Fruit fly (Drosophila melanogaster): ENCODE measurements around the gene chrb.

chrb gene

dm6 chr3L:11448935-11449334 is 38.4 kb upstream of the chrb start (continued):
- TF ChIP-seq Eip75B (GFP tag; optimal IDR thresholded peaks at IDR 0.05) (peak; percentile 71), CG11294 (GFP tag; IDR thresholded peaks at IDR 0.05) (peak; percentile 85), CG10631 (GFP tag; optimal IDR thresholded peaks at IDR 0.05) (peak; percentile 81), dac (GFP tag; optimal IDR thresholded peaks at IDR 0.05) (peak; percentile 67), CG6163 (GFP tag; IDR thresholded peaks at IDR 0.05) (peak; percentile 95), Ets21C (GFP tag; optimal IDR thresholded peaks at IDR 0.05) (no peak), CG4318 (GFP tag; optimal IDR thresholded peaks at IDR 0.05) (peak; percentile 67), fd59A (GFP tag; optimal IDR thresholded peaks at IDR 0.05) (peak; percentile 49), vri (GFP tag; optimal IDR thresholded peaks at IDR 0.05) (no peak), CG9139 (GFP tag; optimal IDR thresholded peaks at IDR 0.05) (no peak), esn (GFP tag; optimal IDR thresholded peaks at IDR 0.05) (no peak), CG31627 (GFP tag; optimal IDR thresholded peaks at IDR 0.05) (no peak)

- TF ChIP-seq Hr4 (GFP tag; optimal IDR thresholded peaks at IDR 0.05) (no peak), achi (GFP tag; optimal IDR thresholded peaks at IDR 0.05) (peak; percentile 21), CG3032 (tag; optimal IDR thresholded peaks at IDR 0.05) (no peak), spab (GFP tag; optimal IDR thresholded peaks at IDR 0.05) (no peak), Ets96B (tag; optimal IDR thresholded peaks at IDR 0.05) (peak; percentile 44), CG32006 (GFP tag; optimal IDR thresholded peaks at IDR 0.05) (peak; percentile 8), CG8632 (GFP tag; optimal IDR thresholded peaks at IDR 0.05) (peak; percentile 5), CG10631 (GFP tag; optimal IDR thresholded peaks at IDR 0.05) (no peak), CG3919 (GFP tag; optimal IDR thresholded peaks at IDR 0.05) (peak; percentile 3), CG11902 (GFP tag; optimal IDR thresholded peaks at IDR 0.05) (no peak), ss (GFP tag; optimal IDR thresholded peaks at IDR 0.05) (peak in 1 of 2 experiments; percentile 8), dsx (GFP tag; optimal IDR thresholded peaks at IDR 0.05; ENCODE audit: poor library complexity, severe bottlenecking) (peak; percentile 18), Eip78C (GFP tag) (peak; percentile 23), svp (GFP tag) (peak; percentile 8), acj6 (GFP tag; optimal IDR thresholded peaks at IDR 0.05) (peak; percentile 23)
These were observed 36.8 kb upstream of the chrb start for dm6 chr3L:11450535-11450934.

dm6 chr3L:11454461-11454860 is 32.9 kb upstream of the chrb start:
- TF ChIP-seq CG1621 (tag; optimal IDR thresholded peaks at IDR 0.05) (peak; percentile 13), eg (GFP tag; IDR thresholded peaks at IDR 0.05) (no peak), CG6854 (GFP tag; optimal IDR thresholded peaks at IDR 0.05) (no peak), Eip78C (GFP tag) (peak; percentile 62), ss (GFP tag; optimal IDR thresholded peaks at IDR 0.05) (peak in 1 of 2 experiments; percentile 13), dsx (GFP tag; optimal IDR thresholded peaks at IDR 0.05; ENCODE audit: poor library complexity, severe bottlenecking) (no peak), CG8319 (GFP tag; optimal IDR thresholded peaks at IDR 0.05) (no peak), svp (GFP tag) (peak; percentile 44), acj6 (GFP tag; optimal IDR thresholded peaks at IDR 0.05) (no peak), net (GFP tag; optimal IDR thresholded peaks at IDR 0.05) (no peak), cyc (GFP tag; optimal IDR thresholded peaks at IDR 0.05) (no peak), spab (GFP tag; optimal IDR thresholded peaks at IDR 0.05) (no peak), CG8119 (GFP tag; IDR thresholded peaks at IDR 0.05) (no peak)

- no peak for TF ChIP-seq CG8319 (GFP tag; optimal IDR thresholded peaks at IDR 0.05)
- TF ChIP-seq CG9139 (GFP tag; optimal IDR thresholded peaks at IDR 0.05), result no peak
- no peak for TF ChIP-seq Blimp-1 (GFP tag; optimal IDR thresholded peaks at IDR 0.05)
- no peak for TF ChIP-seq CG6276 (GFP tag; optimal IDR thresholded peaks at IDR 0.05)
- TF ChIP-seq ss (GFP tag; optimal IDR thresholded peaks at IDR 0.05), result no peak
- TF ChIP-seq achi (GFP tag; optimal IDR thresholded peaks at IDR 0.05), result no peak
- no peak for TF ChIP-seq Lpt (GFP tag; optimal IDR thresholded peaks at IDR 0.05)
- no peak for TF ChIP-seq CG32006 (GFP tag; optimal IDR thresholded peaks at IDR 0.05)
- no peak for TF ChIP-seq CG6163 (GFP tag; IDR thresholded peaks at IDR 0.05)
- no peak for TF ChIP-seq CG1621 (tag; optimal IDR thresholded peaks at IDR 0.05)
- TF ChIP-seq CG10631 (GFP tag; optimal IDR thresholded peaks at IDR 0.05), result no peak
- TF ChIP-seq vri (GFP tag; optimal IDR thresholded peaks at IDR 0.05), result no peak
- TF ChIP-seq CG11294 (GFP tag; IDR thresholded peaks at IDR 0.05), result no peak
- TF ChIP-seq Sox102F (GFP tag; optimal IDR thresholded peaks at IDR 0.05), result no peak
These were observed 29.0 kb upstream of the chrb start, which contains the start of the genes CG12289 and CG7551 for dm6 chr3L:11458370-11458769. CG12289 (minus strand) TSS chr3L:11458470. CG7551 (plus strand) TSS chr3L:11458490.
